Worm (Caenorhabditis elegans) whole organism, young adult: ENCODE data around the gene hal-3.
A peak's percentile ranks its signal among the peaks of the same experiment; 100 is the strongest.

Experiments
- B0261.1 ChIP-seq: sonication (generic microtip); optimal IDR thresholded peaks from 2 replicates; lab custom pipeline; 2016; ENCODE audit warnings: mild to moderate bottlenecking, missing genetic modification characterization, moderate library complexity, missing compliant biosample characterization
- B0336.3 ChIP-seq: fragments of 200-800 bp; sonication (Bioruptor generic); IDR thresholded peaks from 2 replicates; pipeline ENCODE4 v1.3.6; 2022; ENCODE audit warnings: missing genetic modification characterization, missing compliant biosample characterization
- D2030.7 ChIP-seq: fragments of 200-800 bp; sonication (Bioruptor generic); IDR thresholded peaks from 2 replicates; pipeline ENCODE4 v1.3.6; 2022; ENCODE audit warnings: missing genetic modification reagents, missing genetic modification characterization, missing compliant biosample characterization
- F10E7.11 ChIP-seq: sonication (generic microtip); optimal IDR thresholded peaks from 2 replicates; lab custom pipeline; 2017; ENCODE audit warnings: mild to moderate bottlenecking, missing genetic modification characterization, moderate library complexity, missing compliant biosample characterization
- F52B5.7 ChIP-seq: sonication (generic microtip); optimal IDR thresholded peaks from 2 replicates; lab custom pipeline; 2016; ENCODE audit warnings: mild to moderate bottlenecking, missing genetic modification characterization, missing compliant biosample characterization
- F57A8.1 ChIP-seq: fragments of 200-800 bp; sonication (Bioruptor generic); optimal IDR thresholded peaks from 2 replicates; lab custom pipeline; 2018; ENCODE audit warnings: mild to moderate bottlenecking, missing genetic modification characterization, moderate library complexity, missing compliant biosample characterization
- F57C9.4 ChIP-seq: sonication (generic microtip); optimal IDR thresholded peaks from 2 replicates; lab custom pipeline; 2017; ENCODE audit warnings: mild to moderate bottlenecking, missing genetic modification characterization, missing compliant biosample characterization
- K11D2.4 ChIP-seq: fragments of 200-800 bp; sonication (Bioruptor generic); IDR thresholded peaks from 2 replicates; pipeline ENCODE4 v1.3.6; 2022; ENCODE audit warnings: missing genetic modification reagents, missing genetic modification characterization, missing compliant biosample characterization
- T26A5.8 ChIP-seq: sonication (generic microtip); optimal IDR thresholded peaks from 2 replicates; lab custom pipeline; 2016; ENCODE audit warnings: missing genetic modification characterization, missing compliant biosample characterization
- Y53G8AR.9 ChIP-seq: fragments of 200-800 bp; sonication (Bioruptor generic); conservative IDR thresholded peaks from 2 replicates; pipeline ENCODE4 v1.3.6; 2022; ENCODE audit warnings: missing genetic modification reagents, missing genetic modification characterization, missing compliant biosample characterization
- ZK185.1 ChIP-seq: sonication (generic microtip); optimal IDR thresholded peaks from 2 replicates; lab custom pipeline; 2016; ENCODE audit warnings: mild to moderate bottlenecking, missing genetic modification characterization, missing compliant biosample characterization; ENCODE audit not compliant: poor library complexity, severe bottlenecking
- atf-7 ChIP-seq: sonication (generic microtip); optimal IDR thresholded peaks from 2 replicates; lab custom pipeline; 2017; ENCODE audit warnings: mild to moderate bottlenecking, missing genetic modification characterization, missing compliant biosample characterization
- athp-1 ChIP-seq: sonication (generic microtip); optimal IDR thresholded peaks from 2 replicates; lab custom pipeline; 2017; ENCODE audit warnings: mild to moderate bottlenecking, missing genetic modification characterization, missing compliant biosample characterization
- ceh-100 ChIP-seq: fragments of 200-800 bp; sonication (Bioruptor generic); IDR thresholded peaks from 2 replicates; pipeline ENCODE4 v1.3.6; 2022; ENCODE audit warnings: missing genetic modification reagents, missing genetic modification characterization, missing compliant biosample characterization
- ceh-58 ChIP-seq: fragments of 200-800 bp; sonication (Bioruptor generic); IDR thresholded peaks from 2 replicates; pipeline ENCODE4 v1.3.6; 2022; ENCODE audit warnings: missing genetic modification characterization, missing compliant biosample characterization
- ceh-79 ChIP-seq: sonication (generic microtip); optimal IDR thresholded peaks from 2 replicates; lab custom pipeline; 2017; ENCODE audit warnings: mild to moderate bottlenecking, missing genetic modification characterization, missing compliant biosample characterization
- ceh-91 ChIP-seq: fragments of 200-800 bp; sonication (Bioruptor generic); IDR thresholded peaks from 2 replicates; pipeline ENCODE4 v1.3.6; 2022; ENCODE audit warnings: missing genetic modification reagents, missing genetic modification characterization, missing compliant biosample characterization
- die-1 ChIP-seq: sonication (generic microtip); optimal IDR thresholded peaks from 2 replicates; lab custom pipeline; 2016; ENCODE audit warnings: missing genotype, mild to moderate bottlenecking, missing genetic modification characterization, missing compliant biosample characterization
- dox-1 ChIP-seq: fragments of 200-800 bp; sonication (Bioruptor generic); IDR thresholded peaks from 2 replicates; pipeline ENCODE4 v1.3.6; 2022; ENCODE audit warnings: missing genetic modification reagents, missing genetic modification characterization, missing compliant biosample characterization
- dpl-1 ChIP-seq: fragments of 150-350 bp; optimal IDR thresholded peaks from 2 replicates; lab custom pipeline; 2014; ENCODE audit warnings: missing biosample characterization, missing genetic modification reagents, missing genetic modification characterization
- efl-1 ChIP-seq: fragments of 150-350 bp; optimal IDR thresholded peaks from 2 replicates; lab custom pipeline; 2014; ENCODE audit warnings: missing biosample characterization, missing genetic modification reagents, missing genetic modification characterization
- egl-18 ChIP-seq: fragments of 200-800 bp; sonication (Bioruptor generic); IDR thresholded peaks from 2 replicates; pipeline ENCODE4 v1.3.6; 2022; ENCODE audit warnings: missing genetic modification reagents, missing genetic modification characterization, missing compliant biosample characterization
- ets-4 ChIP-seq: fragments of 200-800 bp; sonication (Bioruptor generic); optimal IDR thresholded peaks from 2 replicates; lab custom pipeline; 2018; ENCODE audit warnings: mild to moderate bottlenecking, missing genetic modification characterization, missing compliant biosample characterization
- hlh-12 ChIP-seq: sonication (generic microtip); optimal IDR thresholded peaks from 2 replicates; lab custom pipeline; 2016; ENCODE audit warnings: missing genetic modification characterization, missing compliant biosample characterization
- hmg-20 ChIP-seq: fragments of 200-800 bp; sonication (Bioruptor generic); IDR thresholded peaks from 2 replicates; pipeline ENCODE4 v1.3.6; 2022; ENCODE audit warnings: missing genetic modification reagents, missing genetic modification characterization, missing compliant biosample characterization
- hsf-1 ChIP-seq: fragments of 200-800 bp; sonication (Bioruptor generic); IDR thresholded peaks from 2 replicates; pipeline ENCODE4 v1.3.6; 2022; ENCODE audit warnings: missing genetic modification reagents, missing genetic modification characterization, missing compliant biosample characterization
- let-526 ChIP-seq: fragments of 200-800 bp; sonication (Bioruptor generic); IDR thresholded peaks from 2 replicates; pipeline ENCODE4 v1.3.6; 2022; ENCODE audit warnings: missing genetic modification reagents, missing genetic modification characterization, missing compliant biosample characterization
- lin-40 ChIP-seq: sonication (generic microtip); optimal IDR thresholded peaks from 2 replicates; lab custom pipeline; 2016; ENCODE audit warnings: missing genetic modification characterization, mild to moderate bottlenecking, missing compliant biosample characterization, missing genotype, missing genetic modification reagents
- lin-54 ChIP-seq: fragments of 200-800 bp; sonication (Bioruptor generic); optimal IDR thresholded peaks from 2 replicates; lab custom pipeline; 2018; ENCODE audit warnings: mild to moderate bottlenecking, missing genetic modification characterization, missing compliant biosample characterization
- lir-1 ChIP-seq: fragments of 200-800 bp; sonication (Bioruptor generic); conservative IDR thresholded peaks from 2 replicates; pipeline ENCODE4 v1.3.6; 2022; ENCODE audit warnings: missing genetic modification reagents, missing genetic modification characterization, missing compliant biosample characterization
- lsl-1 ChIP-seq: fragments of 200-800 bp; sonication (Bioruptor generic); optimal IDR thresholded peaks from 2 replicates; lab custom pipeline; 2018; ENCODE audit warnings: mild to moderate bottlenecking, missing genetic modification characterization, moderate library complexity, missing compliant biosample characterization
- madf-3 ChIP-seq: fragments of 200-800 bp; sonication (Bioruptor generic); IDR thresholded peaks from 2 replicates; pipeline ENCODE4 v1.3.6; 2022; ENCODE audit warnings: missing genetic modification reagents, missing genetic modification characterization, missing compliant biosample characterization
- mcd-1 ChIP-seq: fragments of 200-800 bp; sonication (Bioruptor generic); IDR thresholded peaks from 2 replicates; pipeline ENCODE4 v1.3.6; 2022; ENCODE audit warnings: missing genetic modification reagents, missing genetic modification characterization, missing compliant biosample characterization
- mes-4 ChIP-seq: sonication (generic microtip); optimal IDR thresholded peaks from 2 replicates; lab custom pipeline; 2016; ENCODE audit warnings: missing genotype, missing genetic modification characterization, missing compliant biosample characterization
- mxl-1 ChIP-seq: sonication (generic microtip); optimal IDR thresholded peaks from 2 replicates; lab custom pipeline; 2016; ENCODE audit warnings: missing genetic modification characterization, missing compliant biosample characterization
- nfya-2 ChIP-seq: fragments of 200-800 bp; sonication (Bioruptor generic); IDR thresholded peaks from 2 replicates; pipeline ENCODE4 v1.3.6; 2022; ENCODE audit warnings: missing genetic modification reagents, missing genetic modification characterization, missing compliant biosample characterization
- nfyb-1 ChIP-seq: fragments of 200-800 bp; sonication (Bioruptor generic); IDR thresholded peaks from 2 replicates; pipeline ENCODE4 v1.3.6; 2022; ENCODE audit warnings: missing genetic modification reagents, missing genetic modification characterization, missing compliant biosample characterization
- nhr-27 ChIP-seq: fragments of 200-800 bp; sonication (Bioruptor generic); optimal IDR thresholded peaks from 2 replicates; lab custom pipeline; 2018; ENCODE audit warnings: mild to moderate bottlenecking, missing genetic modification characterization, moderate library complexity, missing compliant biosample characterization
- nhr-80 ChIP-seq: sonication (generic microtip); optimal IDR thresholded peaks from 2 replicates; lab custom pipeline; 2016; ENCODE audit warnings: missing genetic modification characterization, missing compliant biosample characterization
- pha-4 ChIP-seq: fragments of 150-350 bp; sonication (generic microtip); optimal IDR thresholded peaks from 2 replicates; lab custom pipeline; 2014; ENCODE audit warnings: missing biosample characterization, missing genetic modification reagents, missing genetic modification characterization
- repo-1 ChIP-seq: sonication (generic microtip); optimal IDR thresholded peaks from 2 replicates; lab custom pipeline; 2017; ENCODE audit warnings: mild to moderate bottlenecking, missing genetic modification characterization, missing compliant biosample characterization
- sdz-38 ChIP-seq: sonication (generic microtip); optimal IDR thresholded peaks from 2 replicates; lab custom pipeline; 2016; ENCODE audit warnings: missing genotype, missing genetic modification characterization, missing compliant biosample characterization
- somi-1 ChIP-seq: fragments of 200-800 bp; sonication (Bioruptor generic); optimal IDR thresholded peaks from 2 replicates; lab custom pipeline; 2018; ENCODE audit warnings: mild to moderate bottlenecking, missing genetic modification characterization, missing compliant biosample characterization
- tbx-9 ChIP-seq: sonication (generic microtip); optimal IDR thresholded peaks from 2 replicates; lab custom pipeline; 2016; ENCODE audit warnings: borderline replicate concordance, missing genetic modification characterization, inconsistent platforms, missing compliant biosample characterization
- unc-62 ChIP-seq: fragments of 150-350 bp; optimal IDR thresholded peaks from 2 replicates; lab custom pipeline; 2014; ENCODE audit warnings: missing biosample characterization, missing genetic modification reagents, missing genetic modification characterization
- xnd-1 ChIP-seq: sonication (generic microtip); optimal IDR thresholded peaks from 2 replicates; lab custom pipeline; 2016; ENCODE audit warnings: missing genotype, missing genetic modification reagents, missing genetic modification characterization, missing compliant biosample characterization
- zim-3 ChIP-seq: sonication (generic microtip); optimal IDR thresholded peaks from 2 replicates; lab custom pipeline; 2017; ENCODE audit warnings: mild to moderate bottlenecking, missing genetic modification characterization, moderate library complexity, missing compliant biosample characterization
- ztf-22 ChIP-seq: fragments of 200-800 bp; sonication (Bioruptor generic); optimal IDR thresholded peaks from 2 replicates; lab custom pipeline; 2018; ENCODE audit warnings: mild to moderate bottlenecking, missing genetic modification characterization, moderate library complexity, missing compliant biosample characterization
- ztf-25 ChIP-seq: fragments of 200-800 bp; sonication (Bioruptor generic); IDR thresholded peaks from 2 replicates; pipeline ENCODE4 v1.3.6; 2022; ENCODE audit warnings: missing genetic modification reagents, missing genetic modification characterization, missing compliant biosample characterization
- ztf-26 ChIP-seq: sonication (generic microtip); optimal IDR thresholded peaks from 2 replicates; lab custom pipeline; 2017; ENCODE audit warnings: missing genetic modification characterization, missing compliant biosample characterization
- ztf-3 ChIP-seq: fragments of 200-800 bp; sonication (Bioruptor generic); optimal IDR thresholded peaks from 2 replicates; lab custom pipeline; 2018; ENCODE audit warnings: mild to moderate bottlenecking, missing genetic modification characterization, missing compliant biosample characterization

hal-3 gene

ce11 chrII:9621913-9622348 is 5.0 kb upstream of the hal-3 start (continued):
- TF ChIP-seq B0336.3 (GFP tag; lab: Robert Waterston, UW) (0 out of 2 replicates have a peak, but pooled peaks have one; percentile 25), atf-7 (peak; percentile 48), ceh-100 (GFP tag; lab: Robert Waterston, UW) (no peak), sdz-38 (tag; lab: Kevin White, UChicago) (no peak), lin-40 (no peak), repo-1 (tag; lab: Kevin White, UChicago) (no peak), ceh-79 (tag; lab: Kevin White, UChicago) (no peak), xnd-1 (tag; lab: Kevin White, UChicago) (no peak), hmg-20 (GFP tag; lab: Robert Waterston, UW) (no peak), ets-4 (no peak), let-526 (GFP tag; lab: Robert Waterston, UW) (0 out of 2 replicates have a peak, but pooled peaks have one; percentile 57), lsl-1 (no peak), ZK185.1 (tag; lab: Kevin White, UChicago) (no peak), lin-54 (GFP tag; lab: Kevin White, UChicago) (no peak), mxl-1 (tag; lab: Kevin White, UChicago) (no peak), B0261.1 (tag; lab: Kevin White, UChicago) (no peak), dpl-1 (GFP tag; lab: Kevin White, UChicago) (no peak), ztf-26 (tag; lab: Kevin White, UChicago) (no peak), nfya-2 (no peak), efl-1 (no peak), somi-1 (GFP tag; lab: Kevin White, UChicago) (no peak), die-1 (tag; lab: Kevin White, UChicago) (no peak), hlh-12 (no peak), ceh-58 (GFP tag; lab: Robert Waterston, UW) (no peak), athp-1 (tag; lab: Kevin White, UChicago) (no peak), T26A5.8 (tag; lab: Kevin White, UChicago) (no peak), madf-3 (no peak), F57A8.1 (GFP tag; lab: Kevin White, UChicago) (no peak), hsf-1 (no peak), ceh-91 (GFP tag; lab: Robert Waterston, UW) (no peak), egl-18 (GFP tag; lab: Robert Waterston, UW) (no peak), tbx-9 (tag; lab: Kevin White, UChicago) (no peak), Y53G8AR.9 (0 out of 2 replicates have a peak, but pooled peaks have one; percentile 46), ztf-3 (GFP tag; lab: Kevin White, UChicago) (no peak), unc-62 (peak; percentile 96), K11D2.4 (GFP tag; lab: Robert Waterston, UW) (no peak), ztf-22 (peak; percentile 31), nfyb-1 (GFP tag; lab: Robert Waterston, UW) (no peak), mcd-1 (GFP tag; lab: Robert Waterston, UW) (no peak), F57C9.4 (no peak), D2030.7 (GFP tag; lab: Robert Waterston, UW) (no peak), ztf-25 (GFP tag; lab: Robert Waterston, UW) (no peak), F52B5.7 (tag; lab: Kevin White, UChicago) (no peak), pha-4 (tag; lab: Kevin White, UChicago) (no peak), F10E7.11 (tag; lab: Kevin White, UChicago) (no peak), mes-4 (no peak), nhr-27 (tag; lab: Kevin White, UChicago) (no peak), lir-1 (GFP tag; lab: Robert Waterston, UW) (no peak; the same call in 1 of the 2 replicates), zim-3 (tag; lab: Kevin White, UChicago) (no peak), dox-1 (GFP tag; lab: Robert Waterston, UW) (peak; percentile 45; the same call in 1 of the 2 replicates), nhr-80 (peak; percentile 92)
